Worm (Caenorhabditis elegans) whole organism, young adult: ENCODE data around the gene col-88.

Source experiments
- dpl-1 ChIP-seq: fragments of 150-350 bp; optimal IDR thresholded peaks from 2 replicates; lab custom pipeline; 2014; ENCODE audit warnings: missing biosample characterization, missing genetic modification reagents, missing genetic modification characterization
- madf-10 ChIP-seq: sonication (generic microtip); optimal IDR thresholded peaks from 2 replicates; lab custom pipeline; 2016; ENCODE audit warnings: mild to moderate bottlenecking, missing genetic modification characterization, missing compliant biosample characterization
- nhr-90 ChIP-seq: sonication (generic microtip); optimal IDR thresholded peaks from 2 replicates; lab custom pipeline; 2016; ENCODE audit warnings: missing genotype, mild to moderate bottlenecking, missing genetic modification characterization, missing compliant biosample characterization
- rcor-1 ChIP-seq: fragments of 200-800 bp; sonication (Bioruptor generic); IDR thresholded peaks from 2 replicates; pipeline ENCODE4 v1.3.6; 2022; ENCODE audit warnings: missing genetic modification reagents, missing genetic modification characterization, missing compliant biosample characterization

ce11 chrIII:53696-54095 lies 12.8 kb downstream of the col-88 start:
- no peak for TF ChIP-seq dpl-1 (GFP tag; lab: Kevin White, UChicago)
- TF ChIP-seq nhr-90 (tag; lab: Kevin White, UChicago), result no peak
- no peak for TF ChIP-seq rcor-1 (GFP tag; lab: Robert Waterston, UW)
- TF ChIP-seq madf-10 (tag; lab: Kevin White, UChicago), result no peak
